Worm (Caenorhabditis elegans) whole organism, dauer: ENCODE results near the gene Y54F10BM.21.

ENCODE experiments used
- unc-62 ChIP-seq: sonication (generic microtip); optimal IDR thresholded peaks from 2 replicates; lab custom pipeline; 2017; ENCODE audit warnings: missing biosample characterization, missing genetic modification reagents, missing genetic modification characterization

The Y54F10BM.21 gene

DNA sequence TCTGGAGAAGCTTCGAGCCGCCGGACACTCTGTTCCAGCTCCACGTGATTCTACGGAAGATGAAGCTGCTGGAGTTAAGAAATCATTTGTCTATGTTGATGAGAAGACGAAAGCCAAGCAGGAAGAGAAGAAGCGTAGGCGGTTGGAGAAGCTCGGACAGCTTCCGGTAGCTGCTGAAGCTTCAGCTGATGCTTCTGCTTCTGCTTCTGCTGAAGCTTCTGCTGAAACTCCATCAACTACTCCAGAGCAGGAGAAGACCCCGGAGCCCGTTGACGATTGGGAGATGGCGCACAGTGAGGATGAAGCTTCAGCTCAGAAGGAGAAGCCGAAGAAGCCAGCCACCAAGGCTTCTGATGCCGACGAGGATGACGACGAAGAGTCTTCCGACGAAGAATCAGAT lies 39.5 kb downstream of the Y54F10BM.21 start:
- no peak for TF ChIP-seq unc-62 (GFP tag; lab: Kevin White, UChicago)

DNA sequence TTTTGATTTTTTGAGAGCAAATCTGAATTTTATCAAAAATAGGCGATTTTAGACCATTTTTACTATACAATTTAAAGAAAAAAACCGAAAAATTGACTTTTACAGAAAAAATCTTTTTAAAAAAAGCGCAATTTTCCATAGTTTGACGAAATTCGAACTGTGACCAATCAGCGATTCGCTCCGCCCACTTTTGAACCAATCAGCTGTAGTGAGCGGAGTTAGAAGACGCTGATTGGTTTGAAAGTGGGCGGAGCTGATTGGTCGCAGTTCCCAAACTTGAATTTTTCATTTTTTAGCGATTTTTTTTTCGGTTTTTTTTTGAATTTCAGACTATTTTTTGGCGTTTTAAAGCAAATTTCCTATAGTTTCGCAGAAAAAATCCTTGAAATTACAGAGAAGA lies 47.8 kb downstream of the Y54F10BM.21 start:
- no peak for TF ChIP-seq unc-62 (GFP tag; lab: Kevin White, UChicago)

DNA sequence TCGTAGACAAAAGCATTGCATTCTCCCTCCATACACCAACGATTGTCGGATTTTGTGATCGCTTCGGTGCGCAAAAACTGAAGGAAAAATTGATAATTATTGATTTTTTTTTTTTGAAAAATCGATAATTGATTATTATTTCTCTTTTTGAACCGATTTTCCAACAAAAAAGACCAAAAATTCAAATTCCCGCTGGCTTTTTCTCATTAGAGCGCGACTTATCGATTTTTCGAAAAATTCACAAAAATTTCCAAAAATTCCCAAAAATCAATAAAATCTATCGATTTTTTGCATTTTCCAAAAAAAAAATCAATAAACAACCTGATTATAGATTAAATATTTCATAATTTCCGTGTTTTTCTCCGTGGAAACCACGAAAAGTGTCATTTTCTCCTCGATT lies 51.7 kb downstream of the Y54F10BM.21 start:
- no peak for TF ChIP-seq unc-62 (GFP tag; lab: Kevin White, UChicago)
